Fruit fly (Drosophila melanogaster) whole organism, embryonic: ENCODE results near the gene NaPi-III.

Experiments used
- Antp ChIP-seq: fragments of 200-800 bp; sonication (Bioruptor generic); optimal IDR thresholded peaks from 3 replicates; lab custom pipeline; 2016; ENCODE audit warnings: missing biosample characterization, missing genetic modification characterization
- Atf3 ChIP-seq: fragments of 200-800 bp; sonication (Bioruptor generic); optimal IDR thresholded peaks from 3 replicates; lab custom pipeline; 2016; ENCODE audit warnings: missing biosample characterization, missing genetic modification characterization
- Bteb2 ChIP-seq: fragments of 200-800 bp; sonication (Bioruptor generic); optimal IDR thresholded peaks from 2 replicates; lab custom pipeline; 2016; ENCODE audit warnings: missing biosample characterization, missing genetic modification characterization
- CG10274 ChIP-seq: fragments of 200-800 bp; sonication (Bioruptor generic); optimal IDR thresholded peaks from 3 replicates; lab custom pipeline; 2017; ENCODE audit warnings: missing biosample characterization, mild to moderate bottlenecking, missing genetic modification characterization
- CG11456 ChIP-seq: fragments of 200-800 bp; sonication (Bioruptor generic); IDR thresholded peaks from 3 replicates; pipeline ENCODE4 v1.3.6; 2022; ENCODE audit warnings: missing biosample characterization, missing genetic modification characterization
- CG13123 ChIP-seq: fragments of 200-800 bp; sonication (Bioruptor generic); optimal IDR thresholded peaks from 2 replicates; lab custom pipeline; 2016; ENCODE audit warnings: missing biosample characterization, missing genetic modification characterization
- CG15601 ChIP-seq: fragments of 200-800 bp; sonication (Bioruptor generic); optimal IDR thresholded peaks from 3 replicates; lab custom pipeline; 2019; ENCODE audit warnings: missing biosample characterization, mild to moderate bottlenecking, missing genetic modification characterization, moderate library complexity
- CG1832 ChIP-seq: fragments of 200-800 bp; sonication (Bioruptor generic); optimal IDR thresholded peaks from 2 replicates; lab custom pipeline; 2017; ENCODE audit warnings: missing biosample characterization, mild to moderate bottlenecking, missing genetic modification characterization, inconsistent platforms
- CG18764 ChIP-seq: fragments of 200-800 bp; sonication (Bioruptor generic); optimal IDR thresholded peaks from 3 replicates; lab custom pipeline; 2016; ENCODE audit warnings: missing biosample characterization, missing genetic modification characterization
- CG2129 ChIP-seq: fragments of 200-800 bp; sonication (Bioruptor generic); IDR thresholded peaks from 2 replicates; pipeline ENCODE4 v1.3.6; 2022; ENCODE audit warnings: missing biosample characterization, missing genetic modification characterization; ENCODE audit not compliant: partially characterized antibody
- CG3163 ChIP-seq: fragments of 200-800 bp; sonication (Bioruptor generic); optimal IDR thresholded peaks from 3 replicates; lab custom pipeline; 2016; ENCODE audit warnings: missing biosample characterization, missing genetic modification characterization
- CG33213 ChIP-seq: fragments of 200-800 bp; sonication (Bioruptor generic); optimal IDR thresholded peaks from 3 replicates; lab custom pipeline; 2016; ENCODE audit warnings: missing biosample characterization, missing genetic modification characterization
- CG4404 ChIP-seq: fragments of 200-800 bp; sonication (Bioruptor generic); IDR thresholded peaks from 2 replicates; pipeline ENCODE4 v1.3.6; 2022; ENCODE audit warnings: missing biosample characterization, missing genetic modification characterization
- CG4730 ChIP-seq: fragments of 200-800 bp; sonication (Bioruptor generic); IDR thresholded peaks from 2 replicates; pipeline ENCODE4 v1.3.6; 2022; ENCODE audit warnings: missing biosample characterization, missing genetic modification characterization
- CG5953 ChIP-seq: fragments of 200-800 bp; sonication (Bioruptor generic); IDR thresholded peaks from 2 replicates; pipeline ENCODE4 v1.3.6; 2022; ENCODE audit warnings: missing biosample characterization, missing genetic modification characterization
- CG6683 ChIP-seq: fragments of 200-800 bp; sonication (Bioruptor generic); optimal IDR thresholded peaks from 2 replicates; lab custom pipeline; 2017; ENCODE audit warnings: missing biosample characterization, mild to moderate bottlenecking, missing genetic modification characterization, missing genetic modification reagents
- CG6854 ChIP-seq: fragments of 200-800 bp; sonication (Bioruptor generic); optimal IDR thresholded peaks from 3 replicates; lab custom pipeline; 2017; ENCODE audit warnings: missing biosample characterization, mild to moderate bottlenecking, missing genetic modification characterization
- CG8765 ChIP-seq: fragments of 200-800 bp; sonication (Bioruptor generic); IDR thresholded peaks from 2 replicates; pipeline ENCODE4 v1.3.6; 2022; ENCODE audit warnings: missing biosample characterization, missing genetic modification characterization
- CG8924 ChIP-seq: fragments of 200-800 bp; optimal IDR thresholded peaks from 3 replicates; lab custom pipeline; 2019; ENCODE audit warnings: missing biosample characterization, mild to moderate bottlenecking, missing genetic modification characterization, moderate library complexity
- CG9609 ChIP-seq: fragments of 200-800 bp; sonication (Bioruptor generic); optimal IDR thresholded peaks from 3 replicates; lab custom pipeline; 2016; ENCODE audit warnings: missing biosample characterization, missing genetic modification characterization
- CrebB ChIP-seq: fragments of 200-800 bp; sonication (Bioruptor generic); optimal IDR thresholded peaks from 3 replicates; lab custom pipeline; 2018; ENCODE audit warnings: missing biosample characterization, mild to moderate bottlenecking, missing genetic modification characterization
- Ets65A ChIP-seq: fragments of 200-800 bp; sonication (Bioruptor generic); peaks from one replicate; lab custom pipeline; 2016; ENCODE audit warnings: missing biosample characterization, missing genetic modification characterization
- Fer3 ChIP-seq: fragments of 200-800 bp; sonication (Bioruptor generic); optimal IDR thresholded peaks from 2 replicates; lab custom pipeline; 2018; ENCODE audit warnings: missing biosample characterization, mild to moderate bottlenecking, missing genetic modification characterization, moderate library complexity
- H15 ChIP-seq: fragments of 200-800 bp; sonication (Bioruptor generic); IDR thresholded peaks from 3 replicates; pipeline ENCODE4 v1.3.6; 2022; ENCODE audit warnings: missing biosample characterization, missing genetic modification characterization
- HLH54F ChIP-seq: fragments of 200-800 bp; sonication (Bioruptor generic); optimal IDR thresholded peaks from 3 replicates; lab custom pipeline; 2016; ENCODE audit warnings: missing biosample characterization, missing genetic modification characterization
- Hmx ChIP-seq: fragments of 200-800 bp; sonication (Bioruptor generic); optimal IDR thresholded peaks from 2 replicates; lab custom pipeline; 2016; ENCODE audit warnings: missing biosample characterization, missing genetic modification characterization
- Hr78 ChIP-seq, 2 experiments: fragments of 200-800 bp in 1 of 2; fragments of >200 bp in 1 of 2; sonication (Bioruptor generic) in 1 of 2; optimal IDR thresholded peaks; 2 replicates each; lab custom pipeline; 2017 to 2019; ENCODE audit warnings: missing biosample characterization in 2 of 2, missing genetic modification characterization in 2 of 2, mild to moderate bottlenecking in 1 of 2, moderate library complexity in 1 of 2
- Lim3 ChIP-seq: fragments of 200-800 bp; sonication (Bioruptor generic); IDR thresholded peaks from 2 replicates; pipeline ENCODE4 v1.3.6; 2022; ENCODE audit warnings: missing biosample characterization, missing genetic modification characterization
- Myb ChIP-seq: fragments of 200-800 bp; sonication (Bioruptor generic); optimal IDR thresholded peaks from 2 replicates; lab custom pipeline; 2016; ENCODE audit warnings: missing biosample characterization, missing genetic modification characterization
- NK7.1 ChIP-seq: fragments of 200-800 bp; sonication (Bioruptor generic); optimal IDR thresholded peaks from 3 replicates; lab custom pipeline; 2016; ENCODE audit warnings: missing biosample characterization, missing genetic modification characterization
- Side ChIP-seq: fragments of 200-800 bp; sonication (Bioruptor generic); optimal IDR thresholded peaks from 2 replicates; lab custom pipeline; 2016; ENCODE audit warnings: missing biosample characterization, missing genetic modification characterization
- Six4 ChIP-seq: fragments of 200-800 bp; sonication (Bioruptor generic); optimal IDR thresholded peaks from 2 replicates; lab custom pipeline; 2016; ENCODE audit warnings: missing biosample characterization, missing genetic modification characterization
- Spps ChIP-seq: fragments of 200-800 bp; sonication (Bioruptor generic); optimal IDR thresholded peaks from 2 replicates; lab custom pipeline; 2018; ENCODE audit warnings: missing biosample characterization, mild to moderate bottlenecking, missing genetic modification characterization
- Ssrp ChIP-seq: fragments of 200-800 bp; sonication (Bioruptor generic); optimal IDR thresholded peaks from 2 replicates; lab custom pipeline; 2018; ENCODE audit warnings: missing biosample characterization, mild to moderate bottlenecking, missing genetic modification characterization, moderate library complexity
- esg ChIP-seq: fragments of 200-800 bp; sonication (Bioruptor generic); conservative IDR thresholded peaks from 2 replicates; pipeline ENCODE4 v1.3.6; 2022; ENCODE audit warnings: missing biosample characterization, missing genetic modification characterization
- hkb ChIP-seq, 2 experiments: fragments of 200-800 bp in 1 of 2; fragments of >200 bp in 1 of 2; sonication (Bioruptor generic) in 1 of 2; IDR thresholded peaks in 1 of 2; optimal IDR thresholded peaks in 1 of 2; 2 replicates each; pipeline versions ENCODE4 v1.3.6 to Lab custom; 2017 to 2022; ENCODE audit warnings: missing biosample characterization in 1 of 2, missing genetic modification characterization in 1 of 2
- ken ChIP-seq: fragments of 200-800 bp; sonication (Bioruptor generic); IDR thresholded peaks from 3 replicates; pipeline ENCODE4 v1.3.6; 2022; ENCODE audit warnings: missing biosample characterization, missing genetic modification characterization
- kni ChIP-seq: fragments of 200-800 bp; sonication (Bioruptor generic); optimal IDR thresholded peaks from 3 replicates; lab custom pipeline; 2017; ENCODE audit warnings: mild to moderate bottlenecking, missing biosample characterization, missing genetic modification reagents, missing genetic modification characterization
- onecut ChIP-seq: fragments of 200-800 bp; sonication (Bioruptor generic); IDR thresholded peaks from 2 replicates; pipeline ENCODE4 v1.3.6; 2022; ENCODE audit warnings: missing biosample characterization, missing genetic modification characterization
- run ChIP-seq: fragments of 200-800 bp; sonication (Bioruptor generic); optimal IDR thresholded peaks from 3 replicates; lab custom pipeline; 2018; ENCODE audit warnings: missing biosample characterization, mild to moderate bottlenecking, missing genetic modification characterization
- toy ChIP-seq: fragments of 200-800 bp; sonication (Bioruptor generic); IDR thresholded peaks from 2 replicates; pipeline ENCODE4 v1.3.6; 2022; ENCODE audit warnings: missing biosample characterization, missing genetic modification characterization
- wek ChIP-seq: fragments of 200-800 bp; sonication (Bioruptor generic); optimal IDR thresholded peaks from 3 replicates; lab custom pipeline; 2018; ENCODE audit warnings: missing biosample characterization, mild to moderate bottlenecking, missing genetic modification characterization, moderate library complexity
- zfh1 ChIP-seq: fragments of 200-800 bp; sonication (Bioruptor generic); IDR thresholded peaks from 3 replicates; pipeline ENCODE4 v1.3.6; 2022; ENCODE audit warnings: missing biosample characterization, missing genetic modification characterization

Gene NaPi-III

DNA sequence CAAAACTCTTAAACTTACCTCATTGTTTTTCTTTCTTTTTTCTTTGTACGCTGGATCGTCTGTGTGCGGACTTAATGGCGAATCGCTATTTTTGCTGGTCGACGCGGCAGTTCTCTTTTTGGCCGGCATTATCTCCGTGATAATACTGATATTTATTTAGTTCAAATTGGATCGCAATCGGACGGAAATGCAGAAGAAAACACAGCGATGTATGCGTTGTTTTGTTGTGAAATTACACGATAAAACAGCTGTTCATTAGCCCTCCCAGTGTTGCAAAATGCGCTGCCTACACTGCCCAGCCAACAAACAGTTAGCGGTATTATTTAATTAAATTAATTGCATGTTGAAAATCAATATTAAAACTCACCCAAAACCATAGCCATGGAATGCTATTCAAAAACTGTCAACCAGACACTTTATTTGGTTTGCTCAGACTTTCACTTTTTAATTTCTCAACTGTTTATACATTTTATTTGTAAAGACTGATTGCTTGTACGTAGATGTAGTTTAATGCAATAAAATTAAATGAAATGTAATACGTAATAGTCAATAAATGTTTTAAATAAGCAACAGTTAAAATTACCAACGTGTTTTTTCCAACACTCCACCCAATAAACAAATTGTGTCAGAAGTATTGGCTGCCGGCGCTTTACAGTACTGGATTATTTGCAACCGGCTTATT is 25.0 kb upstream of the NaPi-III start, which contains the start of the genes Irbp18 and APP-BP1 (continued):
- TF ChIP-seq Fer3, result peak; percentile 90
- peak; percentile 94 for TF ChIP-seq Bteb2 (GFP tag; lab: Kevin White, UChicago)
- TF ChIP-seq Side (GFP tag; lab: Kevin White, UChicago), result peak; percentile 92
- peak; percentile 54; the same call in 1 of the 2 replicates for TF ChIP-seq toy (GFP tag; lab: Robert Waterston, UW)
- peak; percentile 80 for TF ChIP-seq CG3163 (GFP tag; lab: Kevin White, UChicago)
- TF ChIP-seq CG11456, result peak; percentile 87
- TF ChIP-seq CG8924 (tag; lab: Kevin White, UChicago), result peak; percentile 94
- TF ChIP-seq CG1832 (GFP tag; lab: Kevin White, UChicago), result no peak
- peak; percentile 88 for TF ChIP-seq CG6683 (GFP tag; lab: Kevin White, UChicago)
- peak; percentile 73 for TF ChIP-seq CG4730 (GFP tag; lab: Robert Waterston, UW)
- peak; percentile 67 for TF ChIP-seq CG8765 (GFP tag; lab: Robert Waterston, UW)
- peak; percentile 84 for TF ChIP-seq CG13123 (GFP tag; lab: Kevin White, UChicago)
- peak; percentile 47; the same call in 1 of the 2 replicates for TF ChIP-seq Lim3 (GFP tag; lab: Robert Waterston, UW)
- TF ChIP-seq Hr78 (GFP tag; optimal IDR thresholded peaks at IDR 0.05; lab: Kevin White, UChicago), result peak in 1 of 2 experiments; percentile 54
- TF ChIP-seq Atf3 (GFP tag; lab: Kevin White, UChicago), result peak; percentile 93
- peak; percentile 83 for TF ChIP-seq esg (GFP tag; lab: Robert Waterston, UW)
- peak; percentile 76 for TF ChIP-seq CG15601 (tag; lab: Kevin White, UChicago)
- TF ChIP-seq ken (GFP tag; lab: Robert Waterston, UW), result peak; percentile 79
- peak; percentile 83 for TF ChIP-seq CrebB (tag; lab: Kevin White, UChicago)
- TF ChIP-seq CG4404 (GFP tag; lab: Robert Waterston, UW), result peak; percentile 73
- peak; percentile 86 for TF ChIP-seq Antp
- TF ChIP-seq Myb, result peak; percentile 83
- TF ChIP-seq Spps (tag; lab: Kevin White, UChicago), result peak; percentile 87
- peak; percentile 96 for TF ChIP-seq HLH54F
- TF ChIP-seq kni (GFP tag; lab: Kevin White, UChicago), result peak; percentile 78
- peak; percentile 70 for TF ChIP-seq wek (GFP tag; lab: Kevin White, UChicago)
- peak; percentile 94 for TF ChIP-seq Six4 (GFP tag; lab: Kevin White, UChicago)
- peak; percentile 99 for TF ChIP-seq Ets65A
- TF ChIP-seq H15, result peak; percentile 85
- TF ChIP-seq onecut (GFP tag; lab: Robert Waterston, UW), result peak; percentile 65
- TF ChIP-seq hkb (optimal IDR thresholded peaks at IDR 0.05; lab: Kevin White, UChicago), result peak; percentile 50
- TF ChIP-seq hkb (GFP tag; IDR thresholded peaks at IDR 0.05; lab: Robert Waterston, UW), result peak; percentile 88
- TF ChIP-seq CG2129, result no peak
- peak; percentile 58 for TF ChIP-seq run (tag; lab: Kevin White, UChicago)
- TF ChIP-seq CG33213, result peak; percentile 88
- TF ChIP-seq Ssrp, result peak; percentile 90
- TF ChIP-seq NK7.1 (GFP tag; lab: Kevin White, UChicago), result peak; percentile 87
- TF ChIP-seq Hmx (GFP tag; lab: Kevin White, UChicago), result peak; percentile 93
- peak; percentile 84 for TF ChIP-seq zfh1 (GFP tag; lab: Robert Waterston, UW)
- TF ChIP-seq CG9609 (GFP tag; lab: Kevin White, UChicago), result peak; percentile 94
- TF ChIP-seq CG5953 (GFP tag; lab: Robert Waterston, UW), result no peak; the same call in 1 of the 2 replicates
- TF ChIP-seq CG18764 (GFP tag; lab: Kevin White, UChicago), result peak; percentile 92
- peak; percentile 87 for TF ChIP-seq CG6854
- TF ChIP-seq CG10274, result peak; percentile 78
